Fruit fly (Drosophila melanogaster): ENCODE measurements around the gene Rph.

Rph gene

DNA sequence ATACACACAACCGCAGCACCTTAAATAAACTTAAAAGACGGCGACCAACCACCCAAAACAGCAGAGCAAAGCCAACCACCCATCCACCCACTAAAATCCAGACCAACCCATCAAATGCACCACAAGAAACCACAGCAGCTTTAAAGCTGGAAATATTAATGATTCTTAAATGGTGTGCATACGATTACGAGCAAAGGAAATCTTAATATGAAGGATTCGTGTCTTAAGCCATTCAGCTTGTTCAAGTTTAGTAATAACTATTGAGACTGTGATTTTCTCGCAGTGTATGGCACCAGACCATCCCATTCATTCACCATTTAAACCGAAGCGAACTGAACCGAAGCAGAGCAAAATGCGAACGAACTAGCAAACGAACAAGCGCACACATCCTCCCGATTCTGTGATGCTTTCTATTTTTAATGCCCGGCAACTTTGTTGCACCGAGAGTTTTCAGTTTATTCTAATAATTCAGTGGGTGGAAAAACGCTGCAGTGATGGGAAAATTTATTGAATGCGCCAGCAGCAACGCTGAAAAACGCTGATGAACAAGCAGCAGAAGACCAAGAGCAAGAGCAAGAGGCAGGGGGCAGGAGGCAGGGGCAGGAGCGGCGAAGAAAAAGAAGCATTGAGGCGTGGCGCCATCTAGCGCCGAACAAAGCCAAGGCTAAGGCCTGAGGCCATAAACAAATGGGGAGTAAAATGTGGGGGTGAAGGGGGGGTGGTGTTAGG, 19.9 kb downstream of the Rph start (continued):
- peak; percentile 83 for TF ChIP-seq scrt (GFP tag; optimal IDR thresholded peaks at IDR 0.05)
- TF ChIP-seq CG8281 (tag; optimal IDR thresholded peaks at IDR 0.05): peak; percentile 61
- TF ChIP-seq CG31388 (GFP tag; optimal IDR thresholded peaks at IDR 0.05): no peak
- no peak for TF ChIP-seq CG7271 (tag; optimal IDR thresholded peaks at IDR 0.05)
- peak; percentile 88 for TF ChIP-seq Hmr (GFP tag; optimal IDR thresholded peaks at IDR 0.05)
- no peak for TF ChIP-seq CG42726 (GFP tag; IDR thresholded peaks at IDR 0.05; ENCODE audit: partially characterized antibody)
- TF ChIP-seq YL-1 (GFP tag; optimal IDR thresholded peaks at IDR 0.05): no peak
- peak; percentile 61 for TF ChIP-seq D19B (GFP tag; optimal IDR thresholded peaks at IDR 0.05)
- TF ChIP-seq CG9727 (GFP tag; optimal IDR thresholded peaks at IDR 0.05): peak; percentile 73
- TF ChIP-seq stwl (tag; optimal IDR thresholded peaks at IDR 0.05): no peak
- TF ChIP-seq CG17912 (GFP tag; optimal IDR thresholded peaks at IDR 0.05): peak; percentile 27
- TF ChIP-seq odd (GFP tag; optimal IDR thresholded peaks at IDR 0.05): peak; percentile 61
- peak; percentile 83 for TF ChIP-seq Asciz (GFP tag; optimal IDR thresholded peaks at IDR 0.05)
- peak; percentile 98 for TF ChIP-seq sens (GFP tag)
- peak; percentile 22; the same call in 1 of the 2 replicates for TF ChIP-seq CkIIα-i1 (GFP tag; IDR thresholded peaks at IDR 0.05)
- TF ChIP-seq Dll (GFP tag; IDR thresholded peaks at IDR 0.05; ENCODE audit: partially characterized antibody): no peak
- TF ChIP-seq ci (GFP tag; IDR thresholded peaks at IDR 0.05): peak; percentile 94
- TF ChIP-seq Fer2 (tag; optimal IDR thresholded peaks at IDR 0.05): peak; percentile 65
- TF ChIP-seq phol (tag; optimal IDR thresholded peaks at IDR 0.05): peak; percentile 88
- TF ChIP-seq CG13123 (GFP tag; optimal IDR thresholded peaks at IDR 0.05): peak; percentile 13
- peak; percentile 59 for TF ChIP-seq repo (GFP tag; optimal IDR thresholded peaks at IDR 0.05)
- peak; percentile 79 for TF ChIP-seq ssp (GFP tag; IDR thresholded peaks at IDR 0.05)
- peak; percentile 78 for TF ChIP-seq CG5953 (GFP tag; IDR thresholded peaks at IDR 0.05)
- TF ChIP-seq croc (GFP tag; conservative IDR thresholded peaks at IDR 0.05): peak; percentile 79
- peak; percentile 65; the same call in 2 of the 3 replicates for TF ChIP-seq CG14050 (GFP tag; IDR thresholded peaks at IDR 0.05)
- TF ChIP-seq Abd-B (GFP tag; optimal IDR thresholded peaks at IDR 0.05): peak; percentile 85
- TF ChIP-seq fru (optimal IDR thresholded peaks at IDR 0.05): no peak
- peak; percentile 69 for TF ChIP-seq CG12299 (tag; optimal IDR thresholded peaks at IDR 0.05)
- peak; percentile 87 for TF ChIP-seq grau (tag; optimal IDR thresholded peaks at IDR 0.05)
- TF ChIP-seq lbe (GFP tag; optimal IDR thresholded peaks at IDR 0.05): no peak
- TF ChIP-seq Mes4 (GFP tag; optimal IDR thresholded peaks at IDR 0.05): peak; percentile 85
- TF ChIP-seq CG17829 (tag; optimal IDR thresholded peaks at IDR 0.05): peak; percentile 89
- peak; percentile 82 for TF ChIP-seq CG6272 (GFP tag; IDR thresholded peaks at IDR 0.05)
- peak; percentile 18 for TF ChIP-seq pros (GFP tag; optimal IDR thresholded peaks at IDR 0.05)
- peak; percentile 92 for TF ChIP-seq CG7839 (tag; optimal IDR thresholded peaks at IDR 0.05)
- TF ChIP-seq Fer3 (tag; optimal IDR thresholded peaks at IDR 0.05): peak; percentile 89
- peak; percentile 86 for TF ChIP-seq H2.0 (GFP tag; IDR thresholded peaks at IDR 0.05)
- no peak for TF ChIP-seq Hmx (GFP tag; optimal IDR thresholded peaks at IDR 0.05)
- peak; percentile 51 for TF ChIP-seq Jarid2 (GFP tag; optimal IDR thresholded peaks at IDR 0.05)
- peak; percentile 84 for TF ChIP-seq CG1792 (GFP tag; optimal IDR thresholded peaks at IDR 0.05)
- peak; percentile 67 for TF ChIP-seq Lim3 (GFP tag; IDR thresholded peaks at IDR 0.05)
- peak in 1 of 2 experiments; percentile 97 for TF ChIP-seq eve (GFP tag; optimal IDR thresholded peaks at IDR 0.05)
- TF ChIP-seq Chrac-16 (GFP tag; optimal IDR thresholded peaks at IDR 0.05): peak; percentile 60
- TF ChIP-seq CG2875 (GFP tag; optimal IDR thresholded peaks at IDR 0.05): peak; percentile 82
- peak; percentile 60 for TF ChIP-seq CG9932 (GFP tag; IDR thresholded peaks at IDR 0.05)
- no peak for TF ChIP-seq CG8478 (optimal IDR thresholded peaks at IDR 0.05)
- peak; percentile 88 for TF ChIP-seq CG8924 (tag; optimal IDR thresholded peaks at IDR 0.05)
- TF ChIP-seq amos (GFP tag; IDR thresholded peaks at IDR 0.05; ENCODE audit: partially characterized antibody): no peak
- peak; percentile 69 for TF ChIP-seq CG4820 (GFP tag; optimal IDR thresholded peaks at IDR 0.05)
- peak; percentile 92 for TF ChIP-seq CG18262 (tag; optimal IDR thresholded peaks at IDR 0.05)

All from whole organism, embryonic.